Fruit fly (Drosophila melanogaster) whole organism, pupa: ENCODE measurements around the gene sina.

Experiments used
- EcR ChIP-seq: fragments of 200-800 bp; sonication (Bioruptor generic); optimal IDR thresholded peaks from 3 replicates; lab custom pipeline; 2019; ENCODE audit warnings: missing biosample characterization, missing genetic modification characterization, mild to moderate bottlenecking, moderate library complexity, missing genetic modification reagents
- rn ChIP-seq: fragments of 200-800 bp; sonication (Bioruptor generic); IDR thresholded peaks from 2 replicates; pipeline ENCODE4 v1.3.6; 2022; ENCODE audit warnings: missing biosample characterization, missing genetic modification characterization

DNA sequence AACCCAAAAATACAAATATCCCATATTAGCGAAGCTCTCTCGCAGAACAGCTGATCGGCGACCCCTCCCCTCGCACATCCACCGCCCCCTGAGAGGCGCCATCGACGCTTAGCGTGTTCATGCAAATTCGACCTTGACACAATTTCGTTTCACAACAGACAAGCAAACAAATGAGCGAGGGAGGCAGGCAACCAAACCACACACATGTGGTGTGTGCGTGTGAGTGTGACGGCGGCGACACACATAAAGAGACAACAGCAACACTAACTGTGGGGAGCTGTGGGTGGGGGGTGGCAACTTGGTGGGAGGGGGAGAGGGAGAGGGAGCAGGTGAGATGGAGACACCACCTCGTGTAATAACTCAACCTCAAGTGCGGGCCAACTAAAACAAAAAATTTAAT, 28.8 kb upstream of the sina start:
- TF ChIP-seq rn (GFP tag; lab: Robert Waterston, UW), result no peak
- no peak for TF ChIP-seq EcR
